Worm (Caenorhabditis elegans): ENCODE measurements around the gene ssp-34.

ce11 chrIV:10786731-10787130, 48.3 kb upstream of the ssp-34 start, which contains the start of gene srd-7:
- TF ChIP-seq snpc-4 (tag; optimal IDR thresholded peaks at IDR 0.05) = no peak
- TF ChIP-seq fkh-10 (GFP tag; optimal IDR thresholded peaks at IDR 0.05) = no peak
- no peak for TF ChIP-seq nhr-25 (tag; optimal IDR thresholded peaks at IDR 0.05)
- no peak for TF ChIP-seq nhr-11 (tag; optimal IDR thresholded peaks at IDR 0.05)

Data from whole organism, L3 larva.